Fruit fly (Drosophila melanogaster) whole organism, embryonic: Measurements from ENCODE around the gene Tis11.
A peak's percentile ranks its signal among the peaks of the same experiment; 100 is the strongest.

Source experiments
- B-H1 ChIP-seq: fragments of 200-800 bp; sonication (Bioruptor generic); IDR thresholded peaks from 3 replicates; pipeline ENCODE4 v1.3.6; 2022; ENCODE audit warnings: missing biosample characterization, missing genetic modification characterization
- CG10321 ChIP-seq: fragments of 200-800 bp; sonication (Bioruptor generic); IDR thresholded peaks from 2 replicates; pipeline ENCODE4 v1.3.6; 2022; ENCODE audit warnings: missing biosample characterization, missing genetic modification characterization
- CG10366 ChIP-seq: fragments of 200-800 bp; sonication (Bioruptor generic); IDR thresholded peaks from 2 replicates; pipeline ENCODE4 v1.3.6; 2022; ENCODE audit warnings: missing biosample characterization, missing genetic modification characterization
- CG10431 ChIP-seq: fragments of 200-800 bp; sonication (Bioruptor generic); optimal IDR thresholded peaks from 3 replicates; lab custom pipeline; 2018; ENCODE audit warnings: missing biosample characterization, mild to moderate bottlenecking, missing genetic modification characterization
- CG13424 ChIP-seq: fragments of 200-800 bp; sonication (Bioruptor generic); optimal IDR thresholded peaks from 2 replicates; lab custom pipeline; 2019; ENCODE audit warnings: missing biosample characterization, mild to moderate bottlenecking, missing genetic modification characterization, moderate library complexity
- CG16813 ChIP-seq: fragments of 200-800 bp; sonication (Bioruptor generic); IDR thresholded peaks from 3 replicates; pipeline ENCODE4 v1.3.6; 2022; ENCODE audit warnings: missing biosample characterization, missing genetic modification characterization; ENCODE audit not compliant: partially characterized antibody
- CG17359 ChIP-seq: fragments of 200-800 bp; sonication (Bioruptor generic); optimal IDR thresholded peaks from 3 replicates; lab custom pipeline; 2018; ENCODE audit warnings: missing biosample characterization, mild to moderate bottlenecking, missing genetic modification characterization, moderate library complexity
- CG17829 ChIP-seq: fragments of 200-800 bp; optimal IDR thresholded peaks from 2 replicates; lab custom pipeline; 2019; ENCODE audit warnings: missing biosample characterization, mild to moderate bottlenecking, missing genetic modification characterization, moderate library complexity
- CG2129 ChIP-seq: fragments of 200-800 bp; sonication (Bioruptor generic); IDR thresholded peaks from 2 replicates; pipeline ENCODE4 v1.3.6; 2022; ENCODE audit warnings: missing biosample characterization, missing genetic modification characterization; ENCODE audit not compliant: partially characterized antibody
- CG2875 ChIP-seq: fragments of 200-800 bp; sonication (Bioruptor generic); optimal IDR thresholded peaks from 2 replicates; lab custom pipeline; 2017; ENCODE audit warnings: missing biosample characterization, mild to moderate bottlenecking, missing genetic modification characterization, missing genetic modification reagents
- CG3407 ChIP-seq: fragments of 200-800 bp; sonication (Bioruptor generic); optimal IDR thresholded peaks from 2 replicates; lab custom pipeline; 2018; ENCODE audit warnings: missing biosample characterization, mild to moderate bottlenecking, missing genetic modification characterization
- CG7987 ChIP-seq: fragments of 200-800 bp; sonication (Bioruptor generic); optimal IDR thresholded peaks from 2 replicates; lab custom pipeline; 2018; ENCODE audit warnings: missing biosample characterization, mild to moderate bottlenecking, missing genetic modification characterization, moderate library complexity
- CrebB ChIP-seq: fragments of 200-800 bp; sonication (Bioruptor generic); optimal IDR thresholded peaks from 3 replicates; lab custom pipeline; 2018; ENCODE audit warnings: missing biosample characterization, mild to moderate bottlenecking, missing genetic modification characterization
- Deaf1 ChIP-seq: fragments of 200-800 bp; optimal IDR thresholded peaks from 3 replicates; lab custom pipeline; 2019; ENCODE audit warnings: missing biosample characterization, mild to moderate bottlenecking, missing genetic modification characterization, moderate library complexity
- Doc2 ChIP-seq: fragments of 200-800 bp; sonication (Bioruptor generic); IDR thresholded peaks from 2 replicates; pipeline ENCODE4 v1.3.6; 2022; ENCODE audit warnings: missing biosample characterization, missing genetic modification characterization
- HHEX ChIP-seq: fragments of 200-800 bp; sonication (Bioruptor generic); optimal IDR thresholded peaks from 3 replicates; lab custom pipeline; 2017; ENCODE audit warnings: missing biosample characterization, mild to moderate bottlenecking, missing genetic modification characterization, missing genetic modification reagents
- Mad ChIP-seq: fragments of 200-800 bp; sonication (Bioruptor generic); optimal IDR thresholded peaks from 2 replicates; lab custom pipeline; 2016; ENCODE audit warnings: missing biosample characterization, missing genetic modification characterization
- Meics ChIP-seq: fragments of 200-800 bp; sonication (Bioruptor generic); optimal IDR thresholded peaks from 2 replicates; lab custom pipeline; 2017; ENCODE audit warnings: missing biosample characterization, mild to moderate bottlenecking, missing genetic modification characterization
- Oaz ChIP-seq: fragments of 200-800 bp; sonication (Bioruptor generic); IDR thresholded peaks from 2 replicates; pipeline ENCODE4 v1.3.6; 2022; ENCODE audit warnings: missing biosample characterization, missing genetic modification characterization
- Poxn ChIP-seq: fragments of 200-800 bp; sonication (Bioruptor generic); IDR thresholded peaks from 2 replicates; pipeline ENCODE4 v1.3.6; 2022; ENCODE audit warnings: missing biosample characterization, missing genetic modification characterization
- Six4 ChIP-seq: fragments of 200-800 bp; sonication (Bioruptor generic); optimal IDR thresholded peaks from 2 replicates; lab custom pipeline; 2016; ENCODE audit warnings: missing biosample characterization, missing genetic modification characterization
- Sry-δ ChIP-seq: fragments of 200-800 bp; sonication (Bioruptor generic); optimal IDR thresholded peaks from 2 replicates; lab custom pipeline; 2016; ENCODE audit warnings: missing biosample characterization, missing genetic modification characterization
- Tbp ChIP-seq: fragments of >200 bp; optimal IDR thresholded peaks from 2 replicates; lab custom pipeline; 2018; ENCODE audit warnings: missing biosample characterization, missing genetic modification characterization
- abd-A ChIP-seq: fragments of 200-800 bp; sonication (Bioruptor generic); optimal IDR thresholded peaks from 3 replicates; lab custom pipeline; 2019; ENCODE audit warnings: missing biosample characterization, mild to moderate bottlenecking, missing genetic modification characterization, moderate library complexity
- aop ChIP-seq: fragments of 200-800 bp; sonication (Bioruptor generic); IDR thresholded peaks from 2 replicates; pipeline ENCODE4 v1.3.6; 2022; ENCODE audit warnings: missing biosample characterization, missing genetic modification characterization
- ash1 ChIP-seq: fragments of 200-800 bp; sonication (Bioruptor generic); optimal IDR thresholded peaks from 2 replicates; lab custom pipeline; 2018; ENCODE audit warnings: missing biosample characterization, mild to moderate bottlenecking, missing genetic modification characterization
- bbx ChIP-seq: fragments of 200-800 bp; sonication (Bioruptor generic); IDR thresholded peaks from 2 replicates; pipeline ENCODE4 v1.3.6; 2022; ENCODE audit warnings: missing biosample characterization, missing genetic modification characterization; ENCODE audit not compliant: partially characterized antibody
- bigmax ChIP-seq: fragments of 200-800 bp; sonication (Bioruptor generic); optimal IDR thresholded peaks from 2 replicates; lab custom pipeline; 2018; ENCODE audit warnings: missing biosample characterization, mild to moderate bottlenecking, missing genetic modification characterization
- cas ChIP-seq: fragments of 200-800 bp; sonication (Bioruptor generic); IDR thresholded peaks from 2 replicates; pipeline ENCODE4 v1.3.6; 2022; ENCODE audit warnings: missing biosample characterization, missing genetic modification characterization
- chinmo ChIP-seq: fragments of 200-800 bp; sonication (Bioruptor generic); IDR thresholded peaks from 4 replicates; pipeline ENCODE4 v1.3.6; 2022; ENCODE audit warnings: missing biosample characterization, missing genetic modification characterization; ENCODE audit not compliant: partially characterized antibody
- ci ChIP-seq: fragments of 200-800 bp; sonication (Bioruptor generic); IDR thresholded peaks from 3 replicates; pipeline ENCODE4 v1.3.6; 2022; ENCODE audit warnings: missing biosample characterization, missing genetic modification characterization
- dimm ChIP-seq: fragments of 200-800 bp; sonication (Bioruptor generic); IDR thresholded peaks from 2 replicates; pipeline ENCODE4 v1.3.6; 2022; ENCODE audit warnings: missing biosample characterization, missing genetic modification characterization
- disco-r ChIP-seq: fragments of 200-800 bp; sonication (Bioruptor generic); optimal IDR thresholded peaks from 2 replicates; lab custom pipeline; 2016; ENCODE audit warnings: missing biosample characterization, missing genetic modification characterization
- esg ChIP-seq: fragments of 200-800 bp; sonication (Bioruptor generic); conservative IDR thresholded peaks from 2 replicates; pipeline ENCODE4 v1.3.6; 2022; ENCODE audit warnings: missing biosample characterization, missing genetic modification characterization
- fd64A ChIP-seq: fragments of 200-800 bp; sonication (Bioruptor generic); optimal IDR thresholded peaks from 3 replicates; lab custom pipeline; 2018; ENCODE audit warnings: missing biosample characterization, mild to moderate bottlenecking, missing genetic modification characterization
- fd96Cb ChIP-seq: fragments of 200-800 bp; sonication (Bioruptor generic); optimal IDR thresholded peaks from 2 replicates; lab custom pipeline; 2018; ENCODE audit warnings: missing biosample characterization, mild to moderate bottlenecking, missing genetic modification characterization, moderate library complexity
- gcm2 ChIP-seq: fragments of 200-800 bp; sonication (Bioruptor generic); optimal IDR thresholded peaks from 2 replicates; lab custom pipeline; 2016; ENCODE audit warnings: missing biosample characterization, missing genetic modification characterization
- gro ChIP-seq: fragments of 200-800 bp; sonication (Bioruptor generic); optimal IDR thresholded peaks from 2 replicates; lab custom pipeline; 2016; ENCODE audit warnings: missing biosample characterization, missing genetic modification characterization
- inv ChIP-seq: fragments of 200-800 bp; sonication (Bioruptor generic); IDR thresholded peaks from 2 replicates; pipeline ENCODE4 v1.3.6; 2022; ENCODE audit warnings: missing biosample characterization, missing genetic modification characterization; ENCODE audit not compliant: partially characterized antibody
- lmd ChIP-seq: fragments of 200-800 bp; sonication (Bioruptor generic); IDR thresholded peaks from 2 replicates; pipeline ENCODE4 v1.3.6; 2022; ENCODE audit warnings: missing biosample characterization, missing genetic modification characterization
- luna ChIP-seq: fragments of 200-800 bp; sonication (Bioruptor generic); optimal IDR thresholded peaks from 2 replicates; lab custom pipeline; 2016; ENCODE audit warnings: missing biosample characterization, missing genetic modification characterization
- mam ChIP-seq: fragments of 200-800 bp; sonication (Bioruptor generic); optimal IDR thresholded peaks from 3 replicates; lab custom pipeline; 2016; ENCODE audit warnings: missing biosample characterization, missing genetic modification characterization
- otp ChIP-seq: fragments of 200-800 bp; sonication (Bioruptor generic); IDR thresholded peaks from 3 replicates; pipeline ENCODE4, ENCODE4 v1.3.6; 2022; ENCODE audit warnings: missing biosample characterization, missing genetic modification characterization
- peb ChIP-seq: fragments of 200-800 bp; sonication (Bioruptor generic); IDR thresholded peaks from 2 replicates; pipeline ENCODE4 v1.3.6; 2022; ENCODE audit warnings: missing biosample characterization, missing genetic modification characterization
- sc ChIP-seq, 3 experiments: fragments of >200 bp in 2 of 3; fragments of 200-800 bp in 1 of 3; sonication (Bioruptor generic) in 1 of 3; optimal IDR thresholded peaks; 2 replicates in 2 of 3; 3 replicates in 1 of 3; lab custom pipeline; 2017; ENCODE audit warnings: mild to moderate bottlenecking in 1 of 3, missing biosample characterization in 1 of 3, missing genetic modification characterization in 1 of 3, missing genetic modification reagents in 1 of 3
- sd ChIP-seq: fragments of 200-800 bp; sonication (Bioruptor generic); optimal IDR thresholded peaks from 3 replicates; lab custom pipeline; 2018; ENCODE audit warnings: missing biosample characterization, mild to moderate bottlenecking, missing genetic modification characterization, moderate library complexity
- slbo ChIP-seq: fragments of 200-800 bp; sonication (Bioruptor generic); IDR thresholded peaks from 2 replicates; pipeline ENCODE4 v1.3.6; 2022; ENCODE audit warnings: missing biosample characterization, missing genetic modification characterization
- slp2 ChIP-seq: fragments of 200-800 bp; sonication (Bioruptor generic); optimal IDR thresholded peaks from 2 replicates; lab custom pipeline; 2016; ENCODE audit warnings: missing biosample characterization, missing genetic modification characterization
- sob ChIP-seq: fragments of 200-800 bp; sonication (Bioruptor generic); IDR thresholded peaks from 2 replicates; pipeline ENCODE4 v1.3.6; 2022; ENCODE audit warnings: missing biosample characterization, missing genetic modification characterization
- toy ChIP-seq: fragments of 200-800 bp; sonication (Bioruptor generic); IDR thresholded peaks from 2 replicates; pipeline ENCODE4 v1.3.6; 2022; ENCODE audit warnings: missing biosample characterization, missing genetic modification characterization
- z ChIP-seq: fragments of 200-800 bp; sonication (Bioruptor generic); IDR thresholded peaks from 3 replicates; pipeline ENCODE4 v1.3.6; 2022; ENCODE audit warnings: missing biosample characterization, missing genetic modification characterization

Tis11 gene

dm6 chrX:12666471-12666884 is 7.3 kb downstream of the Tis11 start (continued):
- peak; percentile 96 for TF ChIP-seq sob
- peak; percentile 93 for TF ChIP-seq HHEX (GFP tag; lab: Kevin White, UChicago)
- TF ChIP-seq toy, result peak; percentile 92
- TF ChIP-seq CrebB, result peak; percentile 92
- peak; percentile 81 for TF ChIP-seq mam (GFP tag; lab: Kevin White, UChicago)
- TF ChIP-seq disco-r (GFP tag; lab: Kevin White, UChicago), result peak; percentile 66
- no peak for TF ChIP-seq Doc2 (GFP tag; lab: Robert Waterston, UW)
- peak; percentile 44 for TF ChIP-seq Sry-δ (GFP tag; lab: Kevin White, UChicago)
- peak; percentile 86 for TF ChIP-seq CG7987 (GFP tag; lab: Kevin White, UChicago)
- peak; percentile 38 for TF ChIP-seq gcm2 (GFP tag; lab: Kevin White, UChicago)
- peak; percentile 90 for TF ChIP-seq peb (GFP tag; lab: Robert Waterston, UW)
- peak; percentile 76 for TF ChIP-seq abd-A (tag; lab: Kevin White, UChicago)
- TF ChIP-seq Meics (GFP tag; lab: Kevin White, UChicago), result peak; percentile 94
- 0 out of 2 replicates have a peak, but pooled peaks have one; percentile 52 for TF ChIP-seq aop (GFP tag; lab: Robert Waterston, UW)
- no peak for TF ChIP-seq chinmo (GFP tag; lab: Robert Waterston, UW)
- peak; percentile 93 for TF ChIP-seq otp (GFP tag; lab: Robert Waterston, UW)
- peak; percentile 11 for TF ChIP-seq bigmax (GFP tag; lab: Kevin White, UChicago)
- TF ChIP-seq cas, result peak; percentile 93
- TF ChIP-seq fd96Cb (tag; lab: Kevin White, UChicago), result peak; percentile 97
- TF ChIP-seq sc (optimal IDR thresholded peaks at IDR 0.05; lab: Kevin White, UChicago), result no peak
- TF ChIP-seq sc (GFP tag; optimal IDR thresholded peaks at IDR 0.05; lab: Kevin White, UChicago), result peak; percentile 89
- TF ChIP-seq B-H1 (GFP tag; lab: Robert Waterston, UW), result peak; percentile 91
- peak; percentile 85 for TF ChIP-seq sd (tag; lab: Kevin White, UChicago)
- peak; percentile 68; the same call in 1 of the 3 replicates for TF ChIP-seq z (GFP tag; lab: Robert Waterston, UW)
- peak; percentile 84 for TF ChIP-seq Poxn (GFP tag; lab: Robert Waterston, UW)
- TF ChIP-seq CG10321 (GFP tag; lab: Robert Waterston, UW), result peak; percentile 78
- TF ChIP-seq Tbp (GFP tag; lab: Kevin White, UChicago), result no peak
- TF ChIP-seq esg (GFP tag; lab: Robert Waterston, UW), result peak; percentile 89
- peak; percentile 84 for TF ChIP-seq Oaz (GFP tag; lab: Robert Waterston, UW)
- no peak for TF ChIP-seq CG16813 (GFP tag; lab: Robert Waterston, UW)
- peak; percentile 77 for TF ChIP-seq slp2
- no peak for TF ChIP-seq inv
- TF ChIP-seq Mad (GFP tag; lab: Kevin White, UChicago), result peak; percentile 87
- peak; percentile 98 for TF ChIP-seq CG13424 (tag; lab: Kevin White, UChicago)
- TF ChIP-seq Deaf1 (tag; lab: Kevin White, UChicago), result peak; percentile 85
- TF ChIP-seq ash1, result peak; percentile 61
- peak; percentile 97 for TF ChIP-seq slbo (GFP tag; lab: Robert Waterston, UW)
- peak; percentile 95 for TF ChIP-seq CG10366
- TF ChIP-seq luna (GFP tag; lab: Kevin White, UChicago), result peak; percentile 41
- TF ChIP-seq ci, result peak; percentile 94
- peak; percentile 99 for TF ChIP-seq CG17829 (tag; lab: Kevin White, UChicago)
- peak; percentile 96 for TF ChIP-seq lmd (GFP tag; lab: Robert Waterston, UW)
- TF ChIP-seq bbx, result no peak
- TF ChIP-seq fd64A (GFP tag; lab: Kevin White, UChicago), result peak; percentile 70
- peak; percentile 97 for TF ChIP-seq CG17359 (tag; lab: Kevin White, UChicago)
- peak; percentile 93 for TF ChIP-seq CG10431 (GFP tag; lab: Kevin White, UChicago)
- TF ChIP-seq gro (GFP tag; lab: Kevin White, UChicago), result peak; percentile 79
- peak; percentile 90 for TF ChIP-seq CG3407
- TF ChIP-seq dimm (GFP tag; lab: Robert Waterston, UW), result peak; percentile 87
- peak; percentile 96 for TF ChIP-seq Six4 (GFP tag; lab: Kevin White, UChicago)
- TF ChIP-seq CG2875 (GFP tag; lab: Kevin White, UChicago), result peak; percentile 91
- no peak for TF ChIP-seq CG2129 (GFP tag; lab: Robert Waterston, UW)
